Fruit fly (Drosophila melanogaster): Measurements from ENCODE around the gene Apc2.

DNA sequence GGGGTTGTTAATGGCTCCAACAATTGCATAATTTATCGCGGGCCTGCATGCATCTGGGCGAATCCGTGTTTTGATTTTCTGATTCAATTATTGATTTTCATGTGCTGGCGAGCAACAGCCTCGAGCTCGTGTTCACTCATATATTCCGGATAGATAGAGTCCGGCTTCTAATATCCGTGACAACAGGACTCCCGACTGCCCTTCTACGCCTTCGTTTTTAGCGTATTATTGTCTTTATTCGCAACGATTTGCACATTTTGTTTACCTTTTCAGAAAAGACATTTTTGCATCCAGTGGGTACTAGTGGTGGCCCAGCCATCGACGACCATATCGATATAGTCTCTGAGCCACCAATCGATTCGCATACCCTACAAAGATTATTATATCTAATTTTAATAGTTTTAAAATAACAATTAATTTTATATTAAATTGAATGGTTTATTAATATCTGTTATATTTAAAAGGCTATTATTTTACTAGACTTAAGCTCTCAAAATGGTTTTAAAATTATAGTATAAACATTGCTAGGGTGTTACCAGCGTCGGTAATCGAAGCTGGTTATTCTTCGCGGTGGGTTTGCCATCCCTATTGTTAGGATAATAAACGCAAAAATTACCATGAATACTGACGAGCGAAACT lies 2.5 kb upstream of the Apc2 start, which contains the start of the genes Myo95E and TBC1d7:
- peak; percentile 74 for TF ChIP-seq woc (GFP tag; optimal IDR thresholded peaks at IDR 0.05)
- peak; percentile 80 for TF ChIP-seq Hnf4 (GFP tag; optimal IDR thresholded peaks at IDR 0.05)
- TF ChIP-seq pan (optimal IDR thresholded peaks at IDR 0.05) = no peak
- TF ChIP-seq dmrt93B (GFP tag; optimal IDR thresholded peaks at IDR 0.05) = peak; percentile 91
- TF ChIP-seq Mio (GFP tag; optimal IDR thresholded peaks at IDR 0.05) = no peak
- no peak for TF ChIP-seq sage (GFP tag; optimal IDR thresholded peaks at IDR 0.05)
- no peak for TF ChIP-seq Myc (optimal IDR thresholded peaks at IDR 0.05)

Measured in whole organism, wandering third instar larva.